Worm (Caenorhabditis elegans): ENCODE results near the gene ins-3.

ins-3 gene

ce11 chrII:5990668-5991067 is at the start of gene ins-3:
TSS of gene ins-3 (minus strand) at chrII:5990768.
- TF ChIP-seq mdl-1 (tag; optimal IDR thresholded peaks at IDR 0.05) = no peak
- no peak for TF ChIP-seq unc-62 (GFP tag; optimal IDR thresholded peaks at IDR 0.05)
- TF ChIP-seq ztf-11 (tag; optimal IDR thresholded peaks at IDR 0.05) = no peak
- no peak for TF ChIP-seq fkh-10 (GFP tag; optimal IDR thresholded peaks at IDR 0.05)
- no peak for TF ChIP-seq nhr-67 (tag; optimal IDR thresholded peaks at IDR 0.05)
- no peak for TF ChIP-seq zag-1 (tag; optimal IDR thresholded peaks at IDR 0.05)
- no peak for TF ChIP-seq nhr-28 (tag; optimal IDR thresholded peaks at IDR 0.05)
- TF ChIP-seq nhr-11 (tag; optimal IDR thresholded peaks at IDR 0.05) = no peak
- TF ChIP-seq pqm-1 (tag; optimal IDR thresholded peaks at IDR 0.05) = no peak
- TF ChIP-seq egl-5 (tag; optimal IDR thresholded peaks at IDR 0.05) = no peak

DNA sequence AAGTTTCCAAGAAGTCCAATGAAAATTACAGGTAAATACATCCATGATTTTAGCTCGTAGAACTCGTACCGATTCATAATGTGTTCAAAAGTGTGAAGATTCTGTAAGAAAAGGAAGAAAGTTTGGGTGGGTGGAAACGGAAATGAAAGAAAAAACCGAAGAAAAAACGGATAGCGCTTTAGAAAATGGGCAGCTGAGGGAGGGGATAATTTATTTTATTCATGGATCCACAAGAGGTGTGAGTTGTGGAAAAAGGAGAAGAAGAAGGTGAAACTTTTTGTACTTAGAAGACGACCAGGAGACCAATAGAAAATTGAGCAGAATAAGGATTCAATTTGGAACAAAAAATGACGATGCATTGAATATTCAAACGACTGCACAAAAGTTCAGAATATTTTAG is 40.5 kb upstream of the ins-3 start, which contains the start of gene frpr-16:
TSS of gene frpr-16 (minus strand) at position 101 of the 400 bp plus-strand sequence.
- TF ChIP-seq aly-2 (tag; optimal IDR thresholded peaks at IDR 0.05) (no peak), elt-1 (tag; optimal IDR thresholded peaks at IDR 0.05) (no peak), fkh-10 (GFP tag; optimal IDR thresholded peaks at IDR 0.05) (no peak), ama-1 (optimal IDR thresholded peaks at IDR 0.05) (no peak), mml-1 (tag; optimal IDR thresholded peaks at IDR 0.05) (no peak), fkh-2 (tag; optimal IDR thresholded peaks at IDR 0.05) (no peak), nfya-1 (tag; optimal IDR thresholded peaks at IDR 0.05; ENCODE audit: insufficient read depth) (no peak), elt-2 (tag; optimal IDR thresholded peaks at IDR 0.05) (no peak), daf-12 (tag; optimal IDR thresholded peaks at IDR 0.05) (no peak), skn-1 (tag; optimal IDR thresholded peaks at IDR 0.05) (no peak), ceh-9 (tag; optimal IDR thresholded peaks at IDR 0.05) (no peak), ceh-28 (tag; optimal IDR thresholded peaks at IDR 0.05) (no peak), nhr-237 (tag; optimal IDR thresholded peaks at IDR 0.05) (no peak), nhr-43 (tag; optimal IDR thresholded peaks at IDR 0.05; ENCODE audit: poor library complexity, severe bottlenecking) (no peak), nhr-28 (tag; optimal IDR thresholded peaks at IDR 0.05) (no peak), nhr-67 (tag; optimal IDR thresholded peaks at IDR 0.05) (no peak)

DNA sequence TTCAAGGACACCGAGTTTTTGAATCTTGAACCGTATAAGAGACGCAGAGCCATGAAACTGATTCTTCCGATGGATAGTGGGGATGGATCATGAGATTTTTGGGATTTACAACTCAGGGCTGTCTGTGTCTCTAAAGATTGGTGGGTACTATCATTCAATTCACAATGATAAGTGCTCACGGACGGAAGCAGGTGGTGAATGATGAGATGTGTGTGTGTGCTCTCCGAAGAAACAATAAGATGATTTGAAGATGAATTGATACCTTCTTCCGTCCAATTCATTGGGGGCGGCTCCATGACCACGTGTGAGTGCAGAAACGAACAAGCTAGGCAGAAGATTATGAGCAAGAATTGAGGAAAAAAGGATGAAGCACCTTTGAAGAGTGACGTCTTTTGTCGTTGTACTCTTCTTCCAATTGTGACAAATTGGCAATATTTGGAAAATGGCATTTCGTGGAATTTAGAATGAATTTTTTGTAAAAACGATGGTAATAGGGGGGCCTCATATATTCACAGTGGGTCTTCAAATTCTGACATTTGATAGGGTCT is 38.1 kb upstream of the ins-3 start:
- TF ChIP-seq snpc-4 (tag; optimal IDR thresholded peaks at IDR 0.05) = no peak
- TF ChIP-seq aly-2 (tag; optimal IDR thresholded peaks at IDR 0.05) = no peak
- no peak for TF ChIP-seq elt-1 (tag; optimal IDR thresholded peaks at IDR 0.05)
- no peak for TF ChIP-seq lin-15B (tag; optimal IDR thresholded peaks at IDR 0.05)
- TF ChIP-seq egl-5 (tag; optimal IDR thresholded peaks at IDR 0.05) = peak; percentile 35
- TF ChIP-seq nhr-23 (tag; optimal IDR thresholded peaks at IDR 0.05) = no peak
- peak; percentile 36 for TF ChIP-seq lin-39 (tag; optimal IDR thresholded peaks at IDR 0.05)
- TF ChIP-seq nhr-25 (tag; optimal IDR thresholded peaks at IDR 0.05) = no peak
- no peak for TF ChIP-seq ceh-28 (tag; optimal IDR thresholded peaks at IDR 0.05)
- no peak for TF ChIP-seq ztf-4 (tag; optimal IDR thresholded peaks at IDR 0.05)
- TF ChIP-seq ztf-11 (tag; optimal IDR thresholded peaks at IDR 0.05) = no peak
- TF ChIP-seq daf-12 (tag; optimal IDR thresholded peaks at IDR 0.05) = no peak
- TF ChIP-seq nfya-1 (tag; optimal IDR thresholded peaks at IDR 0.05; ENCODE audit: insufficient read depth) = peak; percentile 22
- TF ChIP-seq nhr-11 (tag; optimal IDR thresholded peaks at IDR 0.05) = peak; percentile 35
- no peak for TF ChIP-seq sea-2 (GFP tag; optimal IDR thresholded peaks at IDR 0.05)

ce11 chrII:6026646-6027045 is 36.1 kb upstream of the ins-3 start:
- TF ChIP-seq egl-27 (tag; optimal IDR thresholded peaks at IDR 0.05) (peak; percentile 69), nfya-1 (tag; optimal IDR thresholded peaks at IDR 0.05; ENCODE audit: insufficient read depth) (no peak), skn-1 (tag; optimal IDR thresholded peaks at IDR 0.05) (peak; percentile 76), elt-2 (tag; optimal IDR thresholded peaks at IDR 0.05) (peak; percentile 100), nhr-11 (tag; optimal IDR thresholded peaks at IDR 0.05) (no peak), fkh-2 (tag; optimal IDR thresholded peaks at IDR 0.05) (no peak), ceh-9 (tag; optimal IDR thresholded peaks at IDR 0.05) (no peak), pqm-1 (tag; optimal IDR thresholded peaks at IDR 0.05) (peak; percentile 100), ceh-28 (tag; optimal IDR thresholded peaks at IDR 0.05) (peak; percentile 46), jun-1 (tag; optimal IDR thresholded peaks at IDR 0.05) (peak; percentile 92), pha-4 (tag; optimal IDR thresholded peaks at IDR 0.05) (peak; percentile 87)

DNA sequence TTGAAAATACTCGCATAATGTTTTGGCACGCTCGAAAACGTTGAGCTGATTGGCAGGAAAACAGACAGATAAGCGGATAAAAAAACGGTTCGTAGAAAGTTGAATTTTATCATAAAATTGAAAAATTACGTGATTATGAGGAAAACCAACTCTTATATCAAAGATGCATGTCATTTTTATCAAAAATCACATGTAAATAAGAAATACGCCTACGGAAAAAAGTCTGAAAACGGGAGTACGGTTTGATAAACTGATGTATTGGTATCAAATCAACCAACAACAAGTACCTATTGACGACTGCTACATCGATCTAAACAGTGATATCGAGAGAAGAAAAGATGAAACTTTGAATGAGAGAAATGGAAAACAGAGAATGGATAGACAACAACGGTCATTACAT is 35.1 kb upstream of the ins-3 start:
- TF ChIP-seq daf-12 (tag; optimal IDR thresholded peaks at IDR 0.05) (no peak), ama-1 (optimal IDR thresholded peaks at IDR 0.05) (no peak), skn-1 (tag; optimal IDR thresholded peaks at IDR 0.05) (no peak), elt-2 (tag; optimal IDR thresholded peaks at IDR 0.05) (peak; percentile 90), nhr-77 (tag; optimal IDR thresholded peaks at IDR 0.05) (no peak), pha-4 (tag; optimal IDR thresholded peaks at IDR 0.05) (peak; percentile 49), pqm-1 (tag; optimal IDR thresholded peaks at IDR 0.05) (peak; percentile 51)

All from whole organism, L3 larva.